Worm (Caenorhabditis elegans) whole organism, early embryonic: Measurements from ENCODE around the gene gmpr-1.

Experiments
- B0310.2 ChIP-seq: sonication (generic microtip); optimal IDR thresholded peaks from 2 replicates; lab custom pipeline; 2016; ENCODE audit warnings: mild to moderate bottlenecking, missing genetic modification characterization, missing compliant biosample characterization
- F13C5.2 ChIP-seq: sonication (generic microtip); optimal IDR thresholded peaks from 2 replicates; lab custom pipeline; 2017; ENCODE audit warnings: mild to moderate bottlenecking, missing genetic modification characterization, inconsistent platforms, missing compliant biosample characterization
- aly-1 ChIP-seq: sonication (generic microtip); optimal IDR thresholded peaks from 2 replicates; lab custom pipeline; 2016; ENCODE audit warnings: missing genetic modification characterization, missing compliant biosample characterization
- ama-1 ChIP-seq: fragments of 150-350 bp; optimal IDR thresholded peaks from 2 replicates; lab custom pipeline; 2014
- ceh-13 ChIP-seq: fragments of 200-800 bp; sonication (Bioruptor generic); optimal IDR thresholded peaks from 2 replicates; lab custom pipeline; 2018; ENCODE audit warnings: mild to moderate bottlenecking, missing genetic modification characterization, missing compliant biosample characterization
- hmbx-1 ChIP-seq: sonication (generic microtip); optimal IDR thresholded peaks from 2 replicates; lab custom pipeline; 2016; ENCODE audit warnings: mild to moderate bottlenecking, missing genetic modification characterization, missing compliant biosample characterization
- hmg-4 ChIP-seq: fragments of 200-800 bp; sonication (Bioruptor generic); optimal IDR thresholded peaks from 2 replicates; lab custom pipeline; 2018; ENCODE audit warnings: mild to moderate bottlenecking, missing genetic modification characterization, missing compliant biosample characterization
- pes-1 ChIP-seq: fragments of 200-800 bp; sonication (Bioruptor generic); IDR thresholded peaks from 2 replicates; pipeline ENCODE4 v1.3.6; 2022; ENCODE audit warnings: missing genetic modification reagents, missing genetic modification characterization, missing compliant biosample characterization
- tbx-11 ChIP-seq: fragments of 200-800 bp; sonication (Bioruptor generic); IDR thresholded peaks from 2 replicates; pipeline ENCODE4 v1.3.6; 2022; ENCODE audit warnings: missing genetic modification characterization, missing compliant biosample characterization
- tbx-37 ChIP-seq: fragments of 200-800 bp; sonication (Bioruptor generic); conservative IDR thresholded peaks from 2 replicates; pipeline ENCODE4 v1.3.6; 2022; ENCODE audit warnings: missing genetic modification reagents, missing genetic modification characterization, missing compliant biosample characterization
- tra-4 ChIP-seq: sonication (generic microtip); optimal IDR thresholded peaks from 2 replicates; lab custom pipeline; 2017; ENCODE audit warnings: missing genetic modification characterization, missing compliant biosample characterization

DNA sequence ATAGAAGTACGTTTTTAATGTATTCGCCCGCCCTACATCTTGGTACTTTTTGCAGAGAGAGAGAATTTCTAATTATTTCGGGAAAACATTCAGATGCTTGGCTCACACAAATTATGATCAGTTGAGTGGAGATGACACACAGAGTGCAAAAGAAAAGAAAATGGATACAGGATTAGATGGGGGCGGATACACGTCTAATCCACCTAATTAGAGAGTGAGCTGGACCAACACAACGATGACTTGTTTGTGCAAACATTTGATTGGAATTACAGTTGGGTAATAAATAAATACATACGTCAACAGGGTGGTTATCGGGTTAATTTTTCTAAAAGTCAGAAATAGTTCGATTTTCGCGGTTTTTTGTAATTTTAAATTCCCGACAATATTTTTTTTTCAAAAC, 12.1 kb downstream of the gmpr-1 start:
- TF ChIP-seq F13C5.2 (tag; lab: Kevin White, UChicago): no peak
- TF ChIP-seq tbx-11: no peak
- TF ChIP-seq B0310.2 (tag; lab: Kevin White, UChicago): no peak
- TF ChIP-seq ama-1: no peak
- no peak for TF ChIP-seq ceh-13 (GFP tag; lab: Kevin White, UChicago)
- no peak for TF ChIP-seq aly-1 (tag; lab: Kevin White, UChicago)
- TF ChIP-seq hmg-4: no peak
- TF ChIP-seq hmbx-1: no peak
- TF ChIP-seq tbx-37 (GFP tag; lab: Robert Waterston, UW): no peak
- no peak for TF ChIP-seq tra-4 (tag; lab: Kevin White, UChicago)
- TF ChIP-seq pes-1 (GFP tag; lab: Robert Waterston, UW): no peak
